Worm (Caenorhabditis elegans) whole organism, L4/young adult: ENCODE data around the gene btb-6.

Source experiments
- W03F9.2 ChIP-seq: fragments of 150-350 bp; optimal IDR thresholded peaks from 2 replicates; lab custom pipeline; 2014; ENCODE audit warnings: missing biosample characterization, missing genetic modification characterization
- dao-5 ChIP-seq: sonication (generic microtip); optimal IDR thresholded peaks from 2 replicates; lab custom pipeline; 2016; ENCODE audit warnings: missing genotype, missing genetic modification characterization, moderate library complexity, missing compliant biosample characterization
- him-1 ChIP-seq: sonication (generic microtip); optimal IDR thresholded peaks from 2 replicates; lab custom pipeline; 2016; ENCODE audit warnings: missing genotype, missing genetic modification reagents, missing genetic modification characterization, missing compliant biosample characterization

DNA sequence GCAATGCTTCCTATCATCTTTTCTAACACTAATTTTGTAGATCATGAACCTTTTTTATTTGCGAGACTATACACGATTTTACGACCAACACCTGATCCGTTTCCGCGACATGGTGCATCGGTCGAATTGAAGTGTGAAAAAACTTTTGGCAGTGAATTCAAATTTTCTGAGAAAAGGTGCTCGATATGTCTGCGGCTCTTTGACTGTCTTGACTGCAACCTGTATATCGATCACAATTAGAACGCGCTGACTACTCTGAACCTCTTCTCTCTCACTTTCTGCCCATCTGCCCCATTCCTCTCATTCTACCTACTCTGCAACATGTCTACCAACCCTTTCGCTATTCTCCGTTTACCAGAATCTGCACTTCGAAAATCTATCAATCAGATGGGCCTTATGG, 32.9 kb upstream of the btb-6 start, which contains the start of gene fbxb-26:
- TF ChIP-seq him-1 (tag; lab: Kevin White, UChicago) (no peak), dao-5 (tag; lab: Kevin White, UChicago) (no peak), W03F9.2 (tag; lab: Kevin White, UChicago) (no peak)
